Worm (Caenorhabditis elegans): ENCODE data around the gene sre-33.

ce11 chrII:12480811-12481210 lies 27.7 kb downstream of the sre-33 start, which contains the start of gene arrd-9:
- no peak for TF ChIP-seq unc-62 (GFP tag; optimal IDR thresholded peaks at IDR 0.05)
- TF ChIP-seq ceh-43 (GFP tag; optimal IDR thresholded peaks at IDR 0.05), result no peak
- no peak for TF ChIP-seq pha-4 (tag; optimal IDR thresholded peaks at IDR 0.05)
- no peak for TF ChIP-seq zip-8 (tag; optimal IDR thresholded peaks at IDR 0.05)
- no peak for TF ChIP-seq blmp-1 (tag; optimal IDR thresholded peaks at IDR 0.05)
- no peak for TF ChIP-seq ces-1 (GFP tag; optimal IDR thresholded peaks at IDR 0.05)
- no peak for TF ChIP-seq tbx-8 (GFP tag; optimal IDR thresholded peaks at IDR 0.05)
- no peak for TF ChIP-seq cnd-1 (tag; optimal IDR thresholded peaks at IDR 0.05)
- TF ChIP-seq nhr-12 (tag; optimal IDR thresholded peaks at IDR 0.05), result no peak
- no peak for TF ChIP-seq nhr-76 (tag; optimal IDR thresholded peaks at IDR 0.05)
- no peak for TF ChIP-seq mep-1 (tag; optimal IDR thresholded peaks at IDR 0.05)
